Worm (Caenorhabditis elegans) whole organism, L2 larva: Measurements from ENCODE around the gene hpo-30.

Experiments
- C34F6.9 ChIP-seq: fragments of 150-350 bp; optimal IDR thresholded peaks from 2 replicates; lab custom pipeline; 2014; ENCODE audit warnings: missing biosample characterization, missing genetic modification characterization
- F13H6.1 ChIP-seq: sonication (generic microtip); optimal IDR thresholded peaks from 2 replicates; lab custom pipeline; 2016; ENCODE audit warnings: missing genetic modification characterization, missing compliant biosample characterization
- R02D3.7 ChIP-seq: fragments of 150-350 bp; optimal IDR thresholded peaks from 2 replicates; lab custom pipeline; 2014; ENCODE audit warnings: missing biosample characterization, missing genetic modification characterization
- Y55F3AM.14 ChIP-seq: fragments of 200-800 bp; sonication (Bioruptor generic); optimal IDR thresholded peaks from 2 replicates; lab custom pipeline; 2018; ENCODE audit warnings: mild to moderate bottlenecking, missing genetic modification characterization, missing compliant biosample characterization
- ZK546.5 ChIP-seq: sonication (generic microtip); optimal IDR thresholded peaks from 2 replicates; lab custom pipeline; 2017; ENCODE audit warnings: missing biosample characterization, missing genetic modification characterization
- alr-1 ChIP-seq: fragments of 150-350 bp; optimal IDR thresholded peaks from 2 replicates; lab custom pipeline; 2014; ENCODE audit warnings: missing biosample characterization, missing genetic modification characterization
- aly-2 ChIP-seq: fragments of 150-350 bp; optimal IDR thresholded peaks from 2 replicates; lab custom pipeline; 2014; ENCODE audit warnings: missing biosample characterization, missing genetic modification characterization
- ama-1 ChIP-seq: fragments of 150-350 bp; optimal IDR thresholded peaks from 2 replicates; lab custom pipeline; 2018; ENCODE audit warnings: inconsistent platforms
- blmp-1 ChIP-seq: sonication (generic microtip); optimal IDR thresholded peaks from 2 replicates; lab custom pipeline; 2017; ENCODE audit warnings: missing genetic modification characterization, mild to moderate bottlenecking, missing compliant biosample characterization, antibody characterized with exemption, moderate library complexity; ENCODE audit not compliant: insufficient read depth
- ceh-16 ChIP-seq: fragments of 150-350 bp; optimal IDR thresholded peaks from 2 replicates; lab custom pipeline; 2014; ENCODE audit warnings: missing biosample characterization, missing genetic modification characterization
- ceh-82 ChIP-seq: fragments of 150-350 bp; optimal IDR thresholded peaks from 2 replicates; lab custom pipeline; 2014; ENCODE audit warnings: missing biosample characterization, missing genetic modification characterization
- dmd-4 ChIP-seq: sonication (generic microtip); optimal IDR thresholded peaks from 2 replicates; lab custom pipeline; 2017; ENCODE audit warnings: missing biosample characterization, missing genetic modification characterization
- elt-1 ChIP-seq: fragments of 150-350 bp; optimal IDR thresholded peaks from 2 replicates; lab custom pipeline; 2014; ENCODE audit warnings: missing biosample characterization, missing genetic modification characterization
- elt-3 ChIP-seq: sonication (generic microtip); optimal IDR thresholded peaks from 2 replicates; lab custom pipeline; 2017; ENCODE audit warnings: missing biosample characterization, missing genetic modification characterization
- fos-1 ChIP-seq: fragments of 150-350 bp; optimal IDR thresholded peaks from 2 replicates; lab custom pipeline; 2014; ENCODE audit warnings: missing biosample characterization, missing genetic modification characterization
- lin-11 ChIP-seq: fragments of 150-350 bp; sonication (generic microtip); optimal IDR thresholded peaks from 2 replicates; lab custom pipeline; 2014; ENCODE audit warnings: missing biosample characterization, missing genetic modification characterization, inconsistent platforms, mixed read lengths
- lin-39 ChIP-seq: fragments of 150-350 bp; optimal IDR thresholded peaks from 2 replicates; lab custom pipeline; 2014; ENCODE audit warnings: missing biosample characterization, missing genetic modification reagents, missing genetic modification characterization
- lsy-2 ChIP-seq, 2 experiments: fragments of 150-350 bp in 1 of 2; sonication (generic microtip) in 1 of 2; optimal IDR thresholded peaks; 2 replicates each; lab custom pipeline; 2014 to 2017; ENCODE audit warnings: missing biosample characterization in 2 of 2, missing genetic modification characterization in 2 of 2
- mab-5 ChIP-seq: fragments of 150-350 bp; optimal IDR thresholded peaks from 2 replicates; lab custom pipeline; 2014; ENCODE audit warnings: missing biosample characterization, missing genetic modification characterization
- mbf-1 ChIP-seq: sonication (generic microtip); optimal IDR thresholded peaks from 2 replicates; lab custom pipeline; 2017; ENCODE audit warnings: missing biosample characterization, missing genetic modification characterization
- mdl-1 ChIP-seq, 2 experiments: fragments of 150-350 bp in 1 of 2; sonication (generic microtip) in 1 of 2; optimal IDR thresholded peaks; 2 replicates each; lab custom pipeline; 2017; ENCODE audit warnings: missing biosample characterization in 2 of 2, missing genetic modification characterization in 2 of 2
- nhr-10 ChIP-seq: sonication (generic microtip); optimal IDR thresholded peaks from 2 replicates; lab custom pipeline; 2017; ENCODE audit warnings: missing biosample characterization, missing genetic modification characterization
- nhr-11 ChIP-seq: fragments of 150-350 bp; optimal IDR thresholded peaks from 2 replicates; lab custom pipeline; 2014; ENCODE audit warnings: missing biosample characterization, missing genetic modification characterization
- nhr-129 ChIP-seq: fragments of 150-350 bp; optimal IDR thresholded peaks from 2 replicates; lab custom pipeline; 2014; ENCODE audit warnings: missing biosample characterization, missing genetic modification characterization
- nhr-21 ChIP-seq: fragments of 150-350 bp; optimal IDR thresholded peaks from 2 replicates; lab custom pipeline; 2014; ENCODE audit warnings: missing biosample characterization, missing genetic modification characterization
- nhr-23 ChIP-seq: fragments of 150-350 bp; optimal IDR thresholded peaks from 2 replicates; lab custom pipeline; 2014; ENCODE audit warnings: missing biosample characterization, missing genetic modification reagents, missing genetic modification characterization
- nhr-25 ChIP-seq: fragments of 150-350 bp; sonication (generic microtip); optimal IDR thresholded peaks from 3 replicates; lab custom pipeline; 2014; ENCODE audit warnings: missing biosample characterization, missing genetic modification characterization
- nhr-6 ChIP-seq: fragments of 150-350 bp; optimal IDR thresholded peaks from 2 replicates; lab custom pipeline; 2014; ENCODE audit warnings: missing biosample characterization, missing genetic modification characterization
- nhr-77 ChIP-seq: fragments of 150-350 bp; optimal IDR thresholded peaks from 2 replicates; lab custom pipeline; 2014; ENCODE audit warnings: missing biosample characterization, missing genetic modification characterization
- peb-1 ChIP-seq: fragments of 150-350 bp; optimal IDR thresholded peaks from 2 replicates; lab custom pipeline; 2014; ENCODE audit warnings: missing biosample characterization, missing genetic modification characterization
- skn-1 ChIP-seq: sonication (generic microtip); optimal IDR thresholded peaks from 2 replicates; lab custom pipeline; 2017; ENCODE audit warnings: missing biosample characterization, missing genetic modification characterization
- sma-3 ChIP-seq: sonication (generic microtip); optimal IDR thresholded peaks from 2 replicates; lab custom pipeline; 2016; ENCODE audit warnings: missing genetic modification reagents, missing genetic modification characterization, missing compliant biosample characterization
- sma-9 ChIP-seq, 2 experiments: fragments of 150-350 bp in 1 of 2; sonication (generic microtip) in 1 of 2; optimal IDR thresholded peaks; 2 replicates each; lab custom pipeline; 2014 to 2016; ENCODE audit warnings: missing genetic modification characterization in 2 of 2, mild to moderate bottlenecking in 1 of 2, missing biosample characterization in 1 of 2, missing compliant biosample characterization in 1 of 2, missing genetic modification reagents in 1 of 2, moderate library complexity in 1 of 2
- unc-55 ChIP-seq: fragments of 150-350 bp; sonication (generic microtip); optimal IDR thresholded peaks from 3 replicates; lab custom pipeline; 2014; ENCODE audit warnings: missing biosample characterization, missing genetic modification reagents, missing genetic modification characterization
- unc-62 ChIP-seq: fragments of 150-350 bp; optimal IDR thresholded peaks from 2 replicates; lab custom pipeline; 2014; ENCODE audit warnings: missing biosample characterization, missing genetic modification reagents, missing genetic modification characterization
- zag-1 ChIP-seq: fragments of 150-350 bp; optimal IDR thresholded peaks from 2 replicates; lab custom pipeline; 2014; ENCODE audit warnings: missing biosample characterization, missing genetic modification characterization
- ztf-1 ChIP-seq: fragments of 200-800 bp; sonication (Bioruptor generic); conservative IDR thresholded peaks from 2 replicates; pipeline ENCODE4 v1.3.6; 2022; ENCODE audit warnings: missing genetic modification characterization, missing compliant biosample characterization
- ztf-11 ChIP-seq: sonication (generic microtip); optimal IDR thresholded peaks from 2 replicates; lab custom pipeline; 2017; ENCODE audit warnings: missing biosample characterization, missing genetic modification characterization
- ztf-4 ChIP-seq: fragments of 150-350 bp; optimal IDR thresholded peaks from 2 replicates; lab custom pipeline; 2014; ENCODE audit warnings: missing biosample characterization, missing genetic modification characterization

hpo-30 gene

ce11 chrV:12316076-12316475, 5.9 kb upstream of the hpo-30 start:
- TF ChIP-seq ZK546.5 (tag; lab: Kevin White, UChicago) (no peak), blmp-1 (tag; lab: Kevin White, UChicago) (no peak), lin-11 (tag; lab: Kevin White, UChicago) (no peak), R02D3.7 (no peak)

- TF ChIP-seq nhr-25 (tag; lab: Kevin White, UChicago), result no peak
- peak; percentile 33 for TF ChIP-seq zag-1 (tag; lab: Kevin White, UChicago)
- TF ChIP-seq alr-1, result no peak
- peak; percentile 54 for TF ChIP-seq unc-55 (GFP tag; lab: Kevin White, UChicago)
- no peak for TF ChIP-seq mdl-1 (tag; optimal IDR thresholded peaks at IDR 0.05; lab: Kevin White, UChicago)
- TF ChIP-seq lsy-2 (tag; optimal IDR thresholded peaks at IDR 0.05; lab: Kevin White, UChicago), result peak in 1 of 2 experiments; percentile 38
- no peak for TF ChIP-seq Y55F3AM.14 (GFP tag; lab: Kevin White, UChicago)
- no peak for TF ChIP-seq ceh-82
- TF ChIP-seq C34F6.9, result peak; percentile 41
- no peak for TF ChIP-seq nhr-6 (tag; lab: Kevin White, UChicago)
- TF ChIP-seq nhr-21 (tag; lab: Kevin White, UChicago), result no peak
- TF ChIP-seq ceh-16 (tag; lab: Kevin White, UChicago), result no peak
- peak; percentile 18 for TF ChIP-seq nhr-129 (tag; lab: Kevin White, UChicago)
Observed at ce11 chrV:12314413-12314812, 4.3 kb upstream of the hpo-30 start.

- no peak for TF ChIP-seq peb-1 (tag; lab: Kevin White, UChicago)
- TF ChIP-seq nhr-25 (tag; lab: Kevin White, UChicago), result peak; percentile 9
- TF ChIP-seq alr-1, result no peak
- TF ChIP-seq ztf-4 (tag; lab: Kevin White, UChicago), result no peak
- TF ChIP-seq ZK546.5 (tag; lab: Kevin White, UChicago), result no peak
- TF ChIP-seq sma-3, result no peak
- TF ChIP-seq ama-1 (lab: Kevin White, UChicago), result peak; percentile 20
- TF ChIP-seq skn-1 (tag; lab: Kevin White, UChicago), result no peak
Observed at ce11 chrV:12307011-12307540, 3.1 kb downstream of the hpo-30 start, which contains the start of gene srg-45. TSS of gene srg-45 (plus strand) at chrV:12307490.

ce11 chrV:12305677-12306076, 4.5 kb downstream of the hpo-30 start:
- TF ChIP-seq nhr-25 (tag; lab: Kevin White, UChicago) (no peak), blmp-1 (tag; lab: Kevin White, UChicago) (no peak), elt-1 (tag; lab: Kevin White, UChicago) (no peak), dmd-4 (tag; lab: Kevin White, UChicago) (no peak), nhr-10 (tag; lab: Kevin White, UChicago) (no peak), F13H6.1 (tag; lab: Kevin White, UChicago) (no peak), sma-9 (GFP tag; optimal IDR thresholded peaks at IDR 0.05; lab: Kevin White, UChicago) (no peak), sma-9 (tag; optimal IDR thresholded peaks at IDR 0.05; lab: Kevin White, UChicago) (no peak), mbf-1 (no peak), alr-1 (no peak), sma-3 (no peak), ztf-11 (tag; lab: Kevin White, UChicago) (no peak), nhr-21 (tag; lab: Kevin White, UChicago) (no peak), zag-1 (tag; lab: Kevin White, UChicago) (no peak), lsy-2 (tag; optimal IDR thresholded peaks at IDR 0.05; lab: Kevin White, UChicago) (no peak), C34F6.9 (no peak), unc-62 (GFP tag; lab: Kevin White, UChicago) (no peak), mab-5 (tag; lab: Kevin White, UChicago) (no peak), Y55F3AM.14 (GFP tag; lab: Kevin White, UChicago) (no peak), nhr-77 (no peak), fos-1 (tag; lab: Kevin White, UChicago) (no peak)

- peak; percentile 87 for TF ChIP-seq sma-3
- peak; percentile 86 for TF ChIP-seq nhr-11 (tag; lab: Kevin White, UChicago)
- TF ChIP-seq ztf-4 (tag; lab: Kevin White, UChicago), result peak; percentile 81
- TF ChIP-seq skn-1 (tag; lab: Kevin White, UChicago), result no peak
- TF ChIP-seq ceh-82, result peak; percentile 82
- peak; percentile 77 to 78 for TF ChIP-seq lsy-2 (tag; optimal IDR thresholded peaks at IDR 0.05; lab: Kevin White, UChicago)
- peak; percentile 66 for TF ChIP-seq mab-5 (tag; lab: Kevin White, UChicago)
- TF ChIP-seq ztf-1, result 0 out of 2 replicates have a peak, but pooled peaks have one; percentile 87
- TF ChIP-seq nhr-23 (tag; lab: Kevin White, UChicago), result no peak
- TF ChIP-seq elt-3, result no peak
- peak; percentile 76 for TF ChIP-seq lin-11 (tag; lab: Kevin White, UChicago)
- no peak for TF ChIP-seq nhr-6 (tag; lab: Kevin White, UChicago)
- no peak for TF ChIP-seq nhr-77
- peak; percentile 72 for TF ChIP-seq unc-55 (GFP tag; lab: Kevin White, UChicago)
- TF ChIP-seq F13H6.1 (tag; lab: Kevin White, UChicago), result peak; percentile 92
- TF ChIP-seq dmd-4 (tag; lab: Kevin White, UChicago), result no peak
- TF ChIP-seq elt-1 (tag; lab: Kevin White, UChicago), result no peak
- no peak for TF ChIP-seq lin-39 (tag; lab: Kevin White, UChicago)
- peak; percentile 59 for TF ChIP-seq fos-1 (tag; lab: Kevin White, UChicago)
- TF ChIP-seq mdl-1 (tag; optimal IDR thresholded peaks at IDR 0.05; lab: Kevin White, UChicago), result peak in 1 of 2 experiments; percentile 29
- TF ChIP-seq aly-2 (tag; lab: Kevin White, UChicago), result no peak
- TF ChIP-seq blmp-1 (tag; lab: Kevin White, UChicago), result peak; percentile 41
- TF ChIP-seq nhr-129 (tag; lab: Kevin White, UChicago), result peak; percentile 85
- TF ChIP-seq ZK546.5 (tag; lab: Kevin White, UChicago), result no peak
Observed at ce11 chrV:12303453-12304077, 6.6 kb downstream of the hpo-30 start.
